Fruit fly (Drosophila melanogaster): ENCODE data around the gene Wnk.

The Wnk gene

DNA sequence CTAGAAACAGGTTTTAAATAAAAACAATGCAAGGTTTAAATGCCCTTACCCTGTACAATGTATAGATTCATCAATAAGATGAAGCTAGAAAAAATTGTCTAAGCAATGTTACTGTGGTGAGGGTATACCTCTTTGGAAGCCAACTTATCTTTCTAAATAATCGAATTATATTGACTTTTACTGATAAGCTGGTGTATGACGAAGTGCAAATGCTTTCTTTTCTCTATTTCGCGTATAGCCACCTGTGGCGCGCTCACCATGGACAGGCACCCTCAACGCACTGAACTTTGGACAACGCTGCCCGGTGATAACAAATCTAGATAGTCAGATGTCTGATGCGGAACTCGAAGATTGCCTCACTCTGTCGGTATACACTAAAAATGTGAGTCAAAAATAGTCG is 52.8 kb downstream of the Wnk start (continued):
- no peak for TF ChIP-seq Bdp1 (GFP tag; optimal IDR thresholded peaks at IDR 0.05)
- TF ChIP-seq dmrt99B (tag; optimal IDR thresholded peaks at IDR 0.05) = peak; percentile 22
- TF ChIP-seq Xrp1 (GFP tag; IDR thresholded peaks at IDR 0.05) = peak; percentile 18; the same call in 1 of the 2 replicates
- TF ChIP-seq CG15269 (tag; optimal IDR thresholded peaks at IDR 0.05) = peak; percentile 12
- no peak for TF ChIP-seq esg (GFP tag; conservative IDR thresholded peaks at IDR 0.05)
- no peak for TF ChIP-seq D (optimal IDR thresholded peaks at IDR 0.05)
- TF ChIP-seq D (GFP tag; optimal IDR thresholded peaks at IDR 0.05) = no peak
- no peak for TF ChIP-seq ems (GFP tag; optimal IDR thresholded peaks at IDR 0.05)
- TF ChIP-seq Med (GFP tag) = peak; percentile 23
- TF ChIP-seq CG17568 (GFP tag; optimal IDR thresholded peaks at IDR 0.05) = no peak
- peak; percentile 52 for TF ChIP-seq CG2678 (tag; optimal IDR thresholded peaks at IDR 0.05)
- no peak for TF ChIP-seq CG2129 (GFP tag; IDR thresholded peaks at IDR 0.05; ENCODE audit: partially characterized antibody)
- TF ChIP-seq al (GFP tag; IDR thresholded peaks at IDR 0.05) = no peak
- no peak for TF ChIP-seq CG12104 (GFP tag; optimal IDR thresholded peaks at IDR 0.05)
- TF ChIP-seq en (GFP tag; optimal IDR thresholded peaks at IDR 0.05) = no peak
- TF ChIP-seq CG13624 (GFP tag; optimal IDR thresholded peaks at IDR 0.05) = peak; percentile 9
- peak; percentile 18 for TF ChIP-seq CG15514 (GFP tag; optimal IDR thresholded peaks at IDR 0.05)
- TF ChIP-seq CG14441 (GFP tag; IDR thresholded peaks at IDR 0.05) = peak; percentile 26; the same call in 1 of the 2 replicates
- no peak for TF ChIP-seq tap (tag; optimal IDR thresholded peaks at IDR 0.05)
- TF ChIP-seq CG32772 (GFP tag; IDR thresholded peaks at IDR 0.05) = no peak
- TF ChIP-seq Mes4 (GFP tag; optimal IDR thresholded peaks at IDR 0.05) = no peak
- peak; percentile 25 for TF ChIP-seq lilli (GFP tag; optimal IDR thresholded peaks at IDR 0.05)
- no peak for TF ChIP-seq CG3995 (GFP tag; optimal IDR thresholded peaks at IDR 0.05)
- no peak for TF ChIP-seq Neu2 (GFP tag; optimal IDR thresholded peaks at IDR 0.05; ENCODE audit: borderline replicate concordance)
- no peak for TF ChIP-seq mirr (GFP tag; optimal IDR thresholded peaks at IDR 0.05)
- no peak for TF ChIP-seq hb (GFP tag; IDR thresholded peaks at IDR 0.05; ENCODE audit: partially characterized antibody)
- TF ChIP-seq CG4730 (GFP tag; IDR thresholded peaks at IDR 0.05) = no peak
- TF ChIP-seq E2f1 (GFP tag; IDR thresholded peaks at IDR 0.05) = peak; percentile 39; the same call in 1 of the 2 replicates
- no peak for TF ChIP-seq CG8281 (tag; optimal IDR thresholded peaks at IDR 0.05)
- TF ChIP-seq abd-A (tag; optimal IDR thresholded peaks at IDR 0.05) = no peak
- TF ChIP-seq br (optimal IDR thresholded peaks at IDR 0.05) = no peak
- peak in 1 of 2 experiments; percentile 12 for TF ChIP-seq Eip74EF (GFP tag; optimal IDR thresholded peaks at IDR 0.05)
- TF ChIP-seq Fer1 (GFP tag; optimal IDR thresholded peaks at IDR 0.05) = peak; percentile 2
- TF ChIP-seq p53 (GFP tag; optimal IDR thresholded peaks at IDR 0.05) = no peak
- TF ChIP-seq her (GFP tag; optimal IDR thresholded peaks at IDR 0.05) = no peak
- no peak for TF ChIP-seq CG10431 (GFP tag; optimal IDR thresholded peaks at IDR 0.05)
- no peak for TF ChIP-seq h (optimal IDR thresholded peaks at IDR 0.05)
- no peak for TF ChIP-seq zen2 (GFP tag; IDR thresholded peaks at IDR 0.05; ENCODE audit: partially characterized antibody)
- TF ChIP-seq CG1529 (GFP tag; optimal IDR thresholded peaks at IDR 0.05) = no peak
- peak; percentile 46; the same call in 1 of the 3 replicates for TF ChIP-seq CG11695 (GFP tag; IDR thresholded peaks at IDR 0.05)
- TF ChIP-seq cwo (GFP tag; optimal IDR thresholded peaks at IDR 0.05) = peak; percentile 29
- TF ChIP-seq trh (GFP tag; optimal IDR thresholded peaks at IDR 0.05) = no peak
- no peak for TF ChIP-seq stwl (tag; optimal IDR thresholded peaks at IDR 0.05)
- no peak for TF ChIP-seq Taf1 (GFP tag; IDR thresholded peaks at IDR 0.05)
- peak in 1 of 2 experiments; percentile 65 for TF ChIP-seq Hr78 (GFP tag; optimal IDR thresholded peaks at IDR 0.05)
- TF ChIP-seq Optix (GFP tag; IDR thresholded peaks at IDR 0.05) = no peak
- no peak for TF ChIP-seq CG10654 (GFP tag; optimal IDR thresholded peaks at IDR 0.05)
- peak; percentile 35; the same call in 1 of the 3 replicates for TF ChIP-seq tgo (GFP tag; IDR thresholded peaks at IDR 0.05)
- TF ChIP-seq gcm (GFP tag; optimal IDR thresholded peaks at IDR 0.05) = no peak
- TF ChIP-seq z (GFP tag; IDR thresholded peaks at IDR 0.05) = no peak
- TF ChIP-seq slou (GFP tag; optimal IDR thresholded peaks at IDR 0.05) = no peak
- peak; percentile 38 for TF ChIP-seq gem (tag; optimal IDR thresholded peaks at IDR 0.05)
